Worm (Caenorhabditis elegans): ENCODE data around the gene hst-1.
"Not testable (repeated sequence)": the region's sequence is repeated elsewhere in the genome, so short reads cannot be mapped to it uniquely, and the experiment has no call there.

The hst-1 gene

ce11 chrIV:8723720-8724119 is 32.4 kb upstream of the hst-1 start, which contains the start of gene F21D5.9:
Gene F21D5.9, plus strand, starts transcription at chrIV:8724020.
- TF ChIP-seq mec-3 (tag; optimal IDR thresholded peaks at IDR 0.05; ENCODE audit: borderline replicate concordance) (no peak), ztf-16 (tag; optimal IDR thresholded peaks at IDR 0.05) (no peak), lin-11 (tag; optimal IDR thresholded peaks at IDR 0.05) (no peak), npax-4 (tag; optimal IDR thresholded peaks at IDR 0.05) (no peak), dmd-4 (tag; optimal IDR thresholded peaks at IDR 0.05; ENCODE audit: borderline replicate concordance) (no peak)

DNA sequence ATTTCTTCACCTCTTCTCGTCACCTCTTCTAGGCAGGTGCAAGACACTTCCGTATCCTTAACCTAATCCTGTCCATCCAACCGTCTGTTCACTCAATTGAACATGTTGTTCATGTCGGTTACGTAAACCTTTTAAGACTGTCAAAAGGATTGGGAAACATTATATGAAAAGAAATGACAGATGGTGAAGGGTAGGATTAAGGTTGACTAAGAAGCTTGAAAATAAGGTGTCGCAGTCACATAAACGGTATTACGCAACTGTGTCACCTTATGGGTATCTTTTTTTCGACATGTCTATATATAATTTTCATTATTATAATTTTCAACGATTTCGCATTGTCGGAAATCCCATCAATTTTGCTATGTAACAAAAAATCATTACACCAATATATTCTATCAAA is 31.5 kb upstream of the hst-1 start:
- no peak for TF ChIP-seq hlh-6 (tag; optimal IDR thresholded peaks at IDR 0.05)
- TF ChIP-seq hlh-13 (GFP tag; optimal IDR thresholded peaks at IDR 0.05): no peak
- no peak for TF ChIP-seq fax-1 (tag; optimal IDR thresholded peaks at IDR 0.05)
- TF ChIP-seq F13H6.1 (tag; optimal IDR thresholded peaks at IDR 0.05): no peak

- no peak for TF ChIP-seq ceh-9 (tag; optimal IDR thresholded peaks at IDR 0.05)
- no peak for TF ChIP-seq pros-1 (tag; optimal IDR thresholded peaks at IDR 0.05)
- no peak for TF ChIP-seq pax-1 (tag; optimal IDR thresholded peaks at IDR 0.05)
- no peak for TF ChIP-seq K02D7.2 (tag; optimal IDR thresholded peaks at IDR 0.05)
Observed at ce11 chrIV:8718153-8718552, 26.8 kb upstream of the hst-1 start, which contains the start of gene H23L24.1. Gene H23L24.1, plus strand, starts transcription at chrIV:8718453.

DNA sequence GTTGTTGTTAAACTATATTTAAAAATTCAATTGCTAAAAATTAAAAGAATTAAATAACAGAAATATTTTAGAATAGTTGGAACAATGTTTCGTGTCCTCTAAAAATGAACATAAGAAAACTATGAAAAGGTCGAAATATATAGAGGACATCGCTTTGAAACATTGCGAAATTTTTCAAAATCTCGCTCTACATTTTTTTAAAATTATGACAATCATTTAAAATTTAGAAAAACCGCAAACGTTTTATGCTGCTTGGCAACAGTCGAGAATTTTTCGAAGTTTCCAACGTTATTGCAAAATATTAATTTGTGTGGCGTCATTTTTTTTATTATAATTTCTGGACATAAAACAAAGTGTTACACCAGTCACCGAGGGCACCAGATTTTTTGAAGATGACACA is 23.7 kb upstream of the hst-1 start, which contains the start of the genes parg-2 and ipla-5:
TSS of gene parg-2 (minus strand) at position 101 of the 400 bp plus-strand sequence.
TSS of gene ipla-5 (plus strand) at position 216 of the 400 bp plus-strand sequence.
- TF ChIP-seq ceh-24, K02D7.2, sox-4 (tag; optimal IDR thresholded peaks at IDR 0.05): not testable (repeated sequence)

- TF ChIP-seq pros-1 (tag; optimal IDR thresholded peaks at IDR 0.05) (no peak), ceh-30 (tag; optimal IDR thresholded peaks at IDR 0.05) (no peak), mec-3 (tag; optimal IDR thresholded peaks at IDR 0.05; ENCODE audit: borderline replicate concordance) (no peak), ttx-3 (tag; optimal IDR thresholded peaks at IDR 0.05) (no peak), gmeb-2 (tag; optimal IDR thresholded peaks at IDR 0.05) (no peak), pha-2 (tag; optimal IDR thresholded peaks at IDR 0.05) (no peak), ceh-14 (tag; optimal IDR thresholded peaks at IDR 0.05) (no peak), pag-3 (tag; optimal IDR thresholded peaks at IDR 0.05; ENCODE audit: borderline replicate concordance) (no peak), unc-3 (GFP tag; conservative IDR thresholded peaks at IDR 0.05) (no peak), unc-3 (tag; optimal IDR thresholded peaks at IDR 0.05) (no peak), unc-86 (tag; optimal IDR thresholded peaks at IDR 0.05) (no peak), Y22D7AL.16 (tag; optimal IDR thresholded peaks at IDR 0.05) (no peak), hlh-8 (tag; optimal IDR thresholded peaks at IDR 0.05) (no peak)
Observed at ce11 chrIV:8708046-8708445, 16.7 kb upstream of the hst-1 start.

DNA sequence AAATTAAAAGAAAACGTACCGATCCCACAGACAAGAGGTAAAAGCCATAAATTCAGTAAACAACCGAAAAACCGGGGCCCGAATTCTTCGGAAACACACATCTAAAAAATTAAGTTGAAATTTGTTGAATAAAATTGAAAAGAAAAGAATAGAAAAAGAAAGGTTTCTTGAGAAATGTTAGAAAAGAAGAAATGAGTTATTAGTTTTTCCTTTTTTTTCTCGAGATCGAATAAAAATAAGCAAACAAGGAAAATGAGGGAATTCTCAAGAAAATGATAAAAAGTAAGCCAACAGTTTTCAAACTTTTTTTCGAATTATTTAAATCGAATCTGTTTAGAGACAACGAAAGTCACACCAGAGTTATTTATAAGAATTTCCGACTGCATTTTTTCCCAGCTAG is 14.2 kb upstream of the hst-1 start, which contains the start of gene H23L24.4:
TSS of gene H23L24.4 (minus strand) at position 101 of the 400 bp plus-strand sequence.
- TF ChIP-seq ets-4 (tag; optimal IDR thresholded peaks at IDR 0.05): no peak
- TF ChIP-seq ttx-3 (tag; optimal IDR thresholded peaks at IDR 0.05): no peak
- no peak for TF ChIP-seq hlh-6 (tag; optimal IDR thresholded peaks at IDR 0.05)
- no peak for TF ChIP-seq T23F11.4 (GFP tag; optimal IDR thresholded peaks at IDR 0.05)
- no peak for TF ChIP-seq ceh-19 (GFP tag; optimal IDR thresholded peaks at IDR 0.05)
- TF ChIP-seq unc-55 (GFP tag; optimal IDR thresholded peaks at IDR 0.05): no peak
- no peak for TF ChIP-seq nhr-11 (tag; optimal IDR thresholded peaks at IDR 0.05)
- TF ChIP-seq nhr-232 (tag; optimal IDR thresholded peaks at IDR 0.05): no peak
- TF ChIP-seq ceh-24 (tag; optimal IDR thresholded peaks at IDR 0.05): no peak
- TF ChIP-seq elt-4 (tag; optimal IDR thresholded peaks at IDR 0.05): no peak
- TF ChIP-seq K09A11.1 (tag; optimal IDR thresholded peaks at IDR 0.05; ENCODE audit: insufficient read depth): no peak
- no peak for TF ChIP-seq gmeb-2 (tag; optimal IDR thresholded peaks at IDR 0.05)
- TF ChIP-seq ceh-34 (tag; optimal IDR thresholded peaks at IDR 0.05): no peak
- no peak for TF ChIP-seq sox-2 (GFP tag; IDR thresholded peaks at IDR 0.05)
- TF ChIP-seq hlh-30 (tag; optimal IDR thresholded peaks at IDR 0.05; ENCODE audit: insufficient read depth): no peak
- TF ChIP-seq unc-42 (tag; optimal IDR thresholded peaks at IDR 0.05): no peak
- TF ChIP-seq tbx-7 (tag; optimal IDR thresholded peaks at IDR 0.05): no peak
- TF ChIP-seq C08G9.2 (tag; optimal IDR thresholded peaks at IDR 0.05): no peak
- TF ChIP-seq che-1 (tag; optimal IDR thresholded peaks at IDR 0.05): no peak
- no peak for TF ChIP-seq hlh-15 (tag; optimal IDR thresholded peaks at IDR 0.05)

Data from whole organism, late embryonic.